Fruit fly (Drosophila melanogaster) Kc167 (cell line): ENCODE measurements around the gene mahe.

ENCODE experiments used
- Myc ChIP-seq: fragments of >200 bp; optimal IDR thresholded peaks from 2 replicates; lab custom pipeline; 2017; ENCODE audit warnings: missing external identifiers
- Sin3A ChIP-seq: fragments of >200 bp; optimal IDR thresholded peaks from 2 replicates; lab custom pipeline; 2018; ENCODE audit warnings: missing external identifiers
- h ChIP-seq: fragments of >200 bp; optimal IDR thresholded peaks from 3 replicates; lab custom pipeline; 2018; ENCODE audit warnings: missing external identifiers
- insv ChIP-seq: fragments of >200 bp; optimal IDR thresholded peaks from 3 replicates; lab custom pipeline; 2018; ENCODE audit warnings: missing external identifiers
- ttk ChIP-seq: sonication (Bioruptor generic); optimal IDR thresholded peaks from 2 replicates; lab custom pipeline; 2017; ENCODE audit warnings: missing external identifiers

dm6 chrX:7874094-7874493 lies 57.1 kb downstream of the mahe start, which contains the start of gene Ir7c:
- TF ChIP-seq ttk (lab: Kevin White, UChicago) (no peak), Sin3A (no peak), h (lab: Kevin White, UChicago) (no peak), Myc (lab: Kevin White, UChicago) (no peak), insv (lab: Kevin White, UChicago) (no peak)
